Fruit fly (Drosophila melanogaster): ENCODE measurements around the gene CG42369.

The CG42369 gene

DNA sequence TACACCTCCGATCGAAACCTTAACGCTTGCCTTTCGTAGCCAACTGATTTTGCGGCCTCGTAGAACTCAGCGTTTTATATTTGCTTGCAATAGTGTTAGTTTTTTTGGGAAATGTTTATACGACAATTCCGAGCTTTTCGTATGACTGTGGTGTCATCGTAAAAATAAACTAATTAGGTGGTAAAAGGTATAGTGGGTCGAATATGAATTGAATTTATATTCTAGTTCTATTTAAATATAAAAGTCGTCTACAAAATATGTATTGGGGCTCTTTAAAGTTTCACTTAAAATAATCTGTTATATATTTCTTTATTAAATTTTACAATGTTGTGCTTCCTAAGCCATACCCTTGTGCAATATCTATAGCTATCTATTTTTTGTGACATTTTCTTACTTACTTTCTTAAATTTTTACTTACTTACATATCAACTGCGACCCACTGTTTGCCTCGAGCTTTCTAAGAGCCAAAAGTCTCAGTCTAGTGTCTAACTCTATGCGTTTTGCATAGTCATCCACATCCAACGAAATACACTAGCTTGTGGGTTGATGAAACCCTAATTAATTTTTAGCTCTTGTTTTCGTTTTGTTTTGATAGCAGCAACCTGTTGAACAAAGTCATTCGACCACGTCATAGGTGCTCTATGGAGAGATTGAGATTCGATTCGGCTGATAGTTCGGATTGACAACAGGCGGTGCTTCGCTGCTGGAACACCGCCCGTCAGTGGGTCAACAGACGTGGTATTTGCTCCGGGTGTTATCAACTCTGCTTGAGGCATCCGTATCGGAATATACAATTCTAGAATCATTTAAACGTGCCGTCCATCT lies 45.9 kb downstream of the CG42369 start, which contains the start of gene CG9498 (continued):
- TF ChIP-seq kah (GFP tag; optimal IDR thresholded peaks at IDR 0.05) (peak; percentile 57), ro (GFP tag; IDR thresholded peaks at IDR 0.05) (no peak), dan (GFP tag; IDR thresholded peaks at IDR 0.05) (no peak), fd3F (GFP tag; optimal IDR thresholded peaks at IDR 0.05) (peak; percentile 76), pho (GFP tag; optimal IDR thresholded peaks at IDR 0.05) (peak; percentile 22), CG1233 (GFP tag; optimal IDR thresholded peaks at IDR 0.05) (peak; percentile 57), Six4 (GFP tag; optimal IDR thresholded peaks at IDR 0.05) (peak; percentile 48), CG9437 (GFP tag; optimal IDR thresholded peaks at IDR 0.05) (peak; percentile 72), sisA (GFP tag; IDR thresholded peaks at IDR 0.05) (peak; percentile 52), Poxn (GFP tag; IDR thresholded peaks at IDR 0.05) (peak; percentile 75; the same call in 1 of the 2 replicates), CG31441 (GFP tag; IDR thresholded peaks at IDR 0.05) (peak; percentile 84), gsb (GFP tag; IDR thresholded peaks at IDR 0.05) (peak; percentile 78; the same call in 1 of the 2 replicates), Awh (GFP tag; IDR thresholded peaks at IDR 0.05) (peak; percentile 72), Max (GFP tag; optimal IDR thresholded peaks at IDR 0.05) (peak; percentile 49), CG4282 (GFP tag; optimal IDR thresholded peaks at IDR 0.05) (no peak), HLH54F (GFP tag; optimal IDR thresholded peaks at IDR 0.05) (no peak), CG30020 (tag; optimal IDR thresholded peaks at IDR 0.05) (peak; percentile 23), Bteb2 (GFP tag; optimal IDR thresholded peaks at IDR 0.05) (peak; percentile 7), CHES-1-like (GFP tag; optimal IDR thresholded peaks at IDR 0.05) (no peak), Hmx (GFP tag; optimal IDR thresholded peaks at IDR 0.05) (peak; percentile 21), NFAT (GFP tag; IDR thresholded peaks at IDR 0.05) (peak; percentile 61), CG16815 (GFP tag; optimal IDR thresholded peaks at IDR 0.05) (peak; percentile 55), CG11695 (GFP tag; IDR thresholded peaks at IDR 0.05) (peak; percentile 96), D19B (GFP tag; optimal IDR thresholded peaks at IDR 0.05) (peak; percentile 89), H15 (GFP tag; IDR thresholded peaks at IDR 0.05) (peak; percentile 63; the same call in 2 of the 3 replicates), TFAM (GFP tag; optimal IDR thresholded peaks at IDR 0.05) (no peak), kni (GFP tag; optimal IDR thresholded peaks at IDR 0.05) (peak; percentile 9), CG3726 (GFP tag; IDR thresholded peaks at IDR 0.05) (0 out of 3 replicates have a peak, but pooled peaks have one; percentile 49), gcm2 (GFP tag; optimal IDR thresholded peaks at IDR 0.05) (no peak), CG6791 (GFP tag; IDR thresholded peaks at IDR 0.05; ENCODE audit: partially characterized antibody) (no peak), Ada2b (GFP tag; IDR thresholded peaks at IDR 0.05) (peak; percentile 60), CG10366 (GFP tag; IDR thresholded peaks at IDR 0.05) (peak; percentile 59), CTCF (GFP tag; optimal IDR thresholded peaks at IDR 0.05) (peak; percentile 27), Gug (GFP tag; IDR thresholded peaks at IDR 0.05) (peak; percentile 44; the same call in 1 of the 4 replicates), CG2712 (tag; optimal IDR thresholded peaks at IDR 0.05) (peak; percentile 87), dpn (GFP tag; optimal IDR thresholded peaks at IDR 0.05) (peak; percentile 18 to 51), NfI (GFP tag; optimal IDR thresholded peaks at IDR 0.05) (peak; percentile 73), Dip3 (GFP tag; optimal IDR thresholded peaks at IDR 0.05) (no peak), fd102C (GFP tag; optimal IDR thresholded peaks at IDR 0.05) (no peak), cwo (GFP tag; optimal IDR thresholded peaks at IDR 0.05) (peak; percentile 75), CG10274 (GFP tag; optimal IDR thresholded peaks at IDR 0.05) (peak; percentile 72), ind (GFP tag; optimal IDR thresholded peaks at IDR 0.05) (peak; percentile 75), zfh2 (GFP tag; optimal IDR thresholded peaks at IDR 0.05) (peak; percentile 53), Chrac-16 (GFP tag; optimal IDR thresholded peaks at IDR 0.05) (peak; percentile 33), crol (GFP tag; IDR thresholded peaks at IDR 0.05) (no peak), sob (GFP tag; IDR thresholded peaks at IDR 0.05) (peak; percentile 57), Nf-YB (GFP tag; optimal IDR thresholded peaks at IDR 0.05) (peak; percentile 43), CG2120 (GFP tag; optimal IDR thresholded peaks at IDR 0.05) (peak; percentile 90), CG18011 (GFP tag; optimal IDR thresholded peaks at IDR 0.05) (peak; percentile 54), CkIIα-i1 (GFP tag; IDR thresholded peaks at IDR 0.05) (no peak)

Data from whole organism, embryonic.